Fruit fly (Drosophila melanogaster) whole organism, embryonic: Measurements from ENCODE around the gene Reg-2.

Experiments
- Bdp1 ChIP-seq: fragments of 200-800 bp; sonication (Bioruptor generic); optimal IDR thresholded peaks from 3 replicates; lab custom pipeline; 2016; ENCODE audit warnings: missing biosample characterization, missing genetic modification characterization
- Bgb ChIP-seq: fragments of 200-800 bp; sonication (Bioruptor generic); IDR thresholded peaks from 2 replicates; pipeline ENCODE4 v1.3.6; 2022; ENCODE audit warnings: missing biosample characterization, missing genetic modification characterization; ENCODE audit not compliant: partially characterized antibody
- Blimp-1 ChIP-seq: fragments of 200-800 bp; sonication (Bioruptor generic); optimal IDR thresholded peaks from 3 replicates; lab custom pipeline; 2018; ENCODE audit warnings: missing biosample characterization, missing genetic modification characterization, mild to moderate bottlenecking, moderate library complexity, missing genetic modification reagents
- CG1024 ChIP-seq: fragments of 200-800 bp; sonication (Bioruptor generic); IDR thresholded peaks from 2 replicates; pipeline ENCODE4 v1.3.6; 2022; ENCODE audit warnings: missing biosample characterization, missing genetic modification characterization
- CG10267 ChIP-seq: fragments of 200-800 bp; sonication (Bioruptor generic); optimal IDR thresholded peaks from 2 replicates; lab custom pipeline; 2018; ENCODE audit warnings: missing biosample characterization, mild to moderate bottlenecking, missing genetic modification characterization, moderate library complexity
- CG11696 ChIP-seq: fragments of 200-800 bp; sonication (Bioruptor generic); IDR thresholded peaks from 2 replicates; pipeline ENCODE4 v1.3.6; 2022; ENCODE audit warnings: missing biosample characterization, missing genetic modification characterization
- CG12942 ChIP-seq: fragments of 200-800 bp; sonication (Bioruptor generic); optimal IDR thresholded peaks from 3 replicates; lab custom pipeline; 2016; ENCODE audit warnings: missing biosample characterization, missing genetic modification characterization
- CG18764 ChIP-seq: fragments of 200-800 bp; sonication (Bioruptor generic); optimal IDR thresholded peaks from 3 replicates; lab custom pipeline; 2016; ENCODE audit warnings: missing biosample characterization, missing genetic modification characterization
- CG2889 ChIP-seq: fragments of 200-800 bp; sonication (Bioruptor generic); IDR thresholded peaks from 3 replicates; pipeline ENCODE4 v1.3.6; 2022; ENCODE audit warnings: missing biosample characterization, missing genetic modification characterization
- CG4617 ChIP-seq: fragments of 200-800 bp; sonication (Bioruptor generic); optimal IDR thresholded peaks from 3 replicates; lab custom pipeline; 2016; ENCODE audit warnings: missing biosample characterization, missing genetic modification characterization, borderline replicate concordance
- CG6654 ChIP-seq: fragments of 200-800 bp; sonication (Bioruptor generic); optimal IDR thresholded peaks from 2 replicates; lab custom pipeline; 2017; ENCODE audit warnings: missing biosample characterization, mild to moderate bottlenecking, missing genetic modification characterization
- CG9437 ChIP-seq: fragments of 200-800 bp; sonication (Bioruptor generic); optimal IDR thresholded peaks from 2 replicates; lab custom pipeline; 2018; ENCODE audit warnings: missing biosample characterization, mild to moderate bottlenecking, missing genetic modification characterization
- Deaf1 ChIP-seq: fragments of 200-800 bp; optimal IDR thresholded peaks from 3 replicates; lab custom pipeline; 2019; ENCODE audit warnings: missing biosample characterization, mild to moderate bottlenecking, missing genetic modification characterization, moderate library complexity
- Hmx ChIP-seq: fragments of 200-800 bp; sonication (Bioruptor generic); optimal IDR thresholded peaks from 2 replicates; lab custom pipeline; 2016; ENCODE audit warnings: missing biosample characterization, missing genetic modification characterization
- Hr3 ChIP-seq: fragments of 200-800 bp; sonication (Bioruptor generic); optimal IDR thresholded peaks from 3 replicates; lab custom pipeline; 2016; ENCODE audit warnings: missing biosample characterization, missing genetic modification characterization
- Hr78 ChIP-seq, 2 experiments: fragments of 200-800 bp in 1 of 2; fragments of >200 bp in 1 of 2; sonication (Bioruptor generic) in 1 of 2; optimal IDR thresholded peaks; 2 replicates each; lab custom pipeline; 2017 to 2019; ENCODE audit warnings: missing biosample characterization in 2 of 2, missing genetic modification characterization in 2 of 2, mild to moderate bottlenecking in 1 of 2, moderate library complexity in 1 of 2
- Meics ChIP-seq: fragments of 200-800 bp; sonication (Bioruptor generic); optimal IDR thresholded peaks from 2 replicates; lab custom pipeline; 2017; ENCODE audit warnings: missing biosample characterization, mild to moderate bottlenecking, missing genetic modification characterization
- Scr ChIP-seq: fragments of 200-800 bp; sonication (Bioruptor generic); IDR thresholded peaks from 2 replicates; pipeline ENCODE4 v1.3.6; 2022; ENCODE audit warnings: missing biosample characterization, missing genetic modification characterization; ENCODE audit not compliant: partially characterized antibody
- Sry-β ChIP-seq: fragments of 200-800 bp; sonication (Bioruptor generic); optimal IDR thresholded peaks from 2 replicates; lab custom pipeline; 2018; ENCODE audit warnings: missing biosample characterization, mild to moderate bottlenecking, missing genetic modification characterization, moderate library complexity
- Taf1 ChIP-seq: fragments of 200-800 bp; sonication (Bioruptor generic); IDR thresholded peaks from 2 replicates; pipeline ENCODE4 v1.3.6; 2022; ENCODE audit warnings: missing biosample characterization, missing genetic modification characterization
- Vsx1 ChIP-seq: fragments of 200-800 bp; sonication (Bioruptor generic); optimal IDR thresholded peaks from 2 replicates; lab custom pipeline; 2017; ENCODE audit warnings: missing biosample characterization, mild to moderate bottlenecking, missing genetic modification characterization, missing genetic modification reagents
- al ChIP-seq: fragments of 200-800 bp; sonication (Bioruptor generic); IDR thresholded peaks from 2 replicates; pipeline ENCODE4 v1.3.6; 2022; ENCODE audit warnings: missing biosample characterization, missing genetic modification characterization
- ap ChIP-seq: fragments of 200-800 bp; sonication (Bioruptor generic); IDR thresholded peaks from 2 replicates; pipeline ENCODE4 v1.3.6; 2022; ENCODE audit warnings: missing biosample characterization, missing genetic modification characterization
- chif ChIP-seq, 2 experiments: fragments of 200-800 bp; sonication (Bioruptor generic); optimal IDR thresholded peaks; 3 replicates each; lab custom pipeline; 2016; ENCODE audit warnings: missing biosample characterization in 2 of 2, missing genetic modification characterization in 2 of 2
- crol ChIP-seq: fragments of 200-800 bp; sonication (Bioruptor generic); IDR thresholded peaks from 2 replicates; pipeline ENCODE4 v1.3.6; 2022; ENCODE audit warnings: missing biosample characterization, missing genetic modification characterization
- cwo ChIP-seq: fragments of 200-800 bp; sonication (Bioruptor generic); optimal IDR thresholded peaks from 3 replicates; lab custom pipeline; 2017; ENCODE audit warnings: missing biosample characterization, missing genetic modification characterization, mild to moderate bottlenecking, moderate library complexity, missing genetic modification reagents
- disco-r ChIP-seq: fragments of 200-800 bp; sonication (Bioruptor generic); optimal IDR thresholded peaks from 2 replicates; lab custom pipeline; 2016; ENCODE audit warnings: missing biosample characterization, missing genetic modification characterization
- en ChIP-seq: fragments of 200-800 bp; sonication (Bioruptor generic); optimal IDR thresholded peaks from 2 replicates; lab custom pipeline; 2016; ENCODE audit warnings: missing biosample characterization, missing genetic modification characterization
- fd102C ChIP-seq: fragments of 200-800 bp; sonication (Bioruptor generic); optimal IDR thresholded peaks from 2 replicates; lab custom pipeline; 2018; ENCODE audit warnings: missing biosample characterization, mild to moderate bottlenecking, missing genetic modification characterization, moderate library complexity
- fu2 ChIP-seq: fragments of 200-800 bp; sonication (Bioruptor generic); optimal IDR thresholded peaks from 2 replicates; lab custom pipeline; 2016; ENCODE audit warnings: missing biosample characterization, missing genetic modification characterization
- grau ChIP-seq: fragments of 200-800 bp; optimal IDR thresholded peaks from 3 replicates; lab custom pipeline; 2019; ENCODE audit warnings: missing biosample characterization, mild to moderate bottlenecking, missing genetic modification characterization, moderate library complexity
- gsb ChIP-seq: fragments of 200-800 bp; sonication (Bioruptor generic); IDR thresholded peaks from 2 replicates; pipeline ENCODE4 v1.3.6; 2022; ENCODE audit warnings: missing biosample characterization, missing genetic modification characterization
- hbn ChIP-seq: fragments of 200-800 bp; sonication (Bioruptor generic); IDR thresholded peaks from 2 replicates; pipeline ENCODE4 v1.3.6; 2022; ENCODE audit warnings: missing biosample characterization, missing genetic modification characterization; ENCODE audit not compliant: partially characterized antibody
- jumu ChIP-seq: fragments of 200-800 bp; sonication (Bioruptor generic); optimal IDR thresholded peaks from 3 replicates; lab custom pipeline; 2016; ENCODE audit warnings: missing biosample characterization, missing genetic modification characterization
- knrl ChIP-seq: fragments of 200-800 bp; sonication (Bioruptor generic); IDR thresholded peaks from 3 replicates; pipeline ENCODE4 v1.3.6; 2022; ENCODE audit warnings: missing biosample characterization, missing genetic modification characterization; ENCODE audit not compliant: partially characterized antibody
- lola ChIP-seq, 3 experiments: fragments of >200 bp in 2 of 3; fragments of 200-800 bp in 1 of 3; sonication (Bioruptor generic) in 1 of 3; optimal IDR thresholded peaks; 2 replicates each; lab custom pipeline; 2017 to 2019; ENCODE audit warnings: missing biosample characterization in 3 of 3, missing genetic modification characterization in 3 of 3, mild to moderate bottlenecking in 1 of 3, moderate library complexity in 1 of 3
- nerfin-1 ChIP-seq: fragments of 200-800 bp; sonication (Bioruptor generic); optimal IDR thresholded peaks from 3 replicates; lab custom pipeline; 2019; ENCODE audit warnings: missing biosample characterization, mild to moderate bottlenecking, missing genetic modification characterization, moderate library complexity
- pita ChIP-seq: fragments of 200-800 bp; sonication (Bioruptor generic); optimal IDR thresholded peaks from 2 replicates; lab custom pipeline; 2017; ENCODE audit warnings: missing biosample characterization, mild to moderate bottlenecking, missing genetic modification characterization
- pnt ChIP-seq: fragments of 200-800 bp; sonication (Bioruptor generic); optimal IDR thresholded peaks from 3 replicates; lab custom pipeline; 2016; ENCODE audit warnings: missing biosample characterization, missing genetic modification characterization
- slp2 ChIP-seq: fragments of 200-800 bp; sonication (Bioruptor generic); optimal IDR thresholded peaks from 2 replicates; lab custom pipeline; 2016; ENCODE audit warnings: missing biosample characterization, missing genetic modification characterization
- so ChIP-seq: fragments of 200-800 bp; sonication (Bioruptor generic); IDR thresholded peaks from 3 replicates; pipeline ENCODE4 v1.3.6; 2022; ENCODE audit warnings: missing biosample characterization, missing genetic modification characterization
- sob ChIP-seq: fragments of 200-800 bp; sonication (Bioruptor generic); IDR thresholded peaks from 2 replicates; pipeline ENCODE4 v1.3.6; 2022; ENCODE audit warnings: missing biosample characterization, missing genetic modification characterization
- tgo ChIP-seq: fragments of 200-800 bp; sonication (Bioruptor generic); IDR thresholded peaks from 3 replicates; pipeline ENCODE4 v1.3.6; 2022; ENCODE audit warnings: missing biosample characterization, missing genetic modification characterization
- tin ChIP-seq: fragments of 200-800 bp; sonication (Bioruptor generic); optimal IDR thresholded peaks from 3 replicates; lab custom pipeline; 2016; ENCODE audit warnings: missing biosample characterization, missing genetic modification characterization
- tio ChIP-seq: fragments of 200-800 bp; sonication (Bioruptor generic); optimal IDR thresholded peaks from 2 replicates; lab custom pipeline; 2017; ENCODE audit warnings: missing biosample characterization, missing genetic modification characterization, inconsistent platforms
- wek ChIP-seq: fragments of 200-800 bp; sonication (Bioruptor generic); optimal IDR thresholded peaks from 3 replicates; lab custom pipeline; 2018; ENCODE audit warnings: missing biosample characterization, mild to moderate bottlenecking, missing genetic modification characterization, moderate library complexity
- zen ChIP-seq: fragments of 200-800 bp; sonication (Bioruptor generic); optimal IDR thresholded peaks from 3 replicates; lab custom pipeline; 2018; ENCODE audit warnings: missing biosample characterization, mild to moderate bottlenecking, missing genetic modification characterization, moderate library complexity
- zf30C ChIP-seq: fragments of 200-800 bp; sonication (Bioruptor generic); optimal IDR thresholded peaks from 3 replicates; lab custom pipeline; 2018; ENCODE audit warnings: missing biosample characterization, mild to moderate bottlenecking, missing genetic modification characterization
- zfh1 ChIP-seq: fragments of 200-800 bp; sonication (Bioruptor generic); IDR thresholded peaks from 3 replicates; pipeline ENCODE4 v1.3.6; 2022; ENCODE audit warnings: missing biosample characterization, missing genetic modification characterization

The Reg-2 gene

DNA sequence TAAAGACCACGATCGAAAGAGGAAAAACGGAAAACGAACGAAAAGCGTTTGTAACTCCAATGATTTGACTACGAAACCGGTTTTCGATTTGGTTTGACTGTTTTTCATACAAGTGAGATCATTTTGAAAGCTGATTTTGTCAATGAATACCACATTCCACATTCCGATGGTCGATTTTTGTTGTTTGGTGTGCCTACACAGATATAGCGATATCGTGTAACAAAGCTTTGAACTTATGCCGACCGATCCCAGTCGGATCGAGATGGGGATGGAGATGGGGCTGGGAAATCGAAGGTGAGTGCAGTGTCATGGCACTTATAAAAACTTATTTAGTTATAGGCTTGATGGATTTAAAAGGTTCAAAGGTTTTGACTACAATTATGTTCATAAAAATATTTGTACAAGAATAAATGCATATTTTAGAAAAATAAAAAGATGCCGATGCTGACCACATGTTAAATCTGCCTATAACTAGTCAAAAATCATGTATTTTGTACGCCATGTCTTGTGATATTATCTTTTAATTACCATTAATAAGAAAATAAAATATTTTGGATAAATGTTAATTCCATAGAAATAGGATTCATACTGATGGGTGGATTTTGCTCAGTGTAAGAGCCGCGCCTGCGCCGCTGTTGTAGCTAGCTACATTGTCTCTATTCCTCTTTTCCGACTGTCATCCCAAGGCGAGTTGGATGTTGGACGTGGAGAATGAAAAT is 35.9 kb upstream of the Reg-2 start (continued):
- TF ChIP-seq zen (tag; lab: Kevin White, UChicago) (peak; percentile 3), CG4617 (no peak), Hr78 (GFP tag; optimal IDR thresholded peaks at IDR 0.05; lab: Kevin White, UChicago) (no peak), Hr3 (GFP tag; lab: Kevin White, UChicago) (peak; percentile 61), chif (GFP tag; optimal IDR thresholded peaks at IDR 0.05; lab: Kevin White, UChicago) (peak in 1 of 2 experiments; percentile 7), disco-r (GFP tag; lab: Kevin White, UChicago) (no peak), Taf1 (GFP tag; lab: Robert Waterston, UW) (no peak), jumu (GFP tag; lab: Kevin White, UChicago) (no peak), Deaf1 (tag; lab: Kevin White, UChicago) (no peak), grau (tag; lab: Kevin White, UChicago) (peak; percentile 71), Sry-β (GFP tag; lab: Kevin White, UChicago) (peak; percentile 31), Scr (GFP tag; lab: Robert Waterston, UW) (no peak), cwo (no peak), lola (GFP tag; optimal IDR thresholded peaks at IDR 0.05; lab: Kevin White, UChicago) (peak in 1 of 3 experiments; percentile 77), zf30C (peak; percentile 84), Meics (GFP tag; lab: Kevin White, UChicago) (peak; percentile 62), Vsx1 (no peak), fd102C (GFP tag; lab: Kevin White, UChicago) (no peak), gsb (no peak), slp2 (GFP tag; lab: Kevin White, UChicago) (no peak), zfh1 (GFP tag; lab: Robert Waterston, UW) (no peak), CG2889 (GFP tag; lab: Robert Waterston, UW) (0 out of 3 replicates have a peak, but pooled peaks have one; percentile 24), tgo (GFP tag; lab: Robert Waterston, UW) (peak; percentile 53; the same call in 2 of the 3 replicates), crol (GFP tag; lab: Robert Waterston, UW) (no peak), tin (GFP tag; lab: Kevin White, UChicago) (peak; percentile 12), Bdp1 (no peak), CG12942 (peak; percentile 34), hbn (GFP tag; lab: Robert Waterston, UW) (no peak), CG18764 (GFP tag; lab: Kevin White, UChicago) (no peak), so (peak; percentile 48; the same call in 1 of the 3 replicates), CG6654 (GFP tag; lab: Kevin White, UChicago) (peak; percentile 27), en (no peak), wek (GFP tag; lab: Kevin White, UChicago) (no peak), Bgb (GFP tag; lab: Robert Waterston, UW) (no peak), CG9437 (peak; percentile 33), pita (GFP tag; lab: Kevin White, UChicago) (no peak), Hmx (GFP tag; lab: Kevin White, UChicago) (no peak), CG10267 (tag; lab: Kevin White, UChicago) (peak; percentile 64), nerfin-1 (peak; percentile 43), CG11696 (GFP tag; lab: Robert Waterston, UW) (no peak), tio (GFP tag; lab: Kevin White, UChicago) (peak; percentile 60), fu2 (GFP tag; lab: Kevin White, UChicago) (no peak), knrl (GFP tag; lab: Robert Waterston, UW) (no peak), CG1024 (GFP tag; lab: Robert Waterston, UW) (no peak), Blimp-1 (GFP tag; lab: Kevin White, UChicago) (peak; percentile 63), ap (GFP tag; lab: Robert Waterston, UW) (0 out of 2 replicates have a peak, but pooled peaks have one; percentile 9), sob (GFP tag; lab: Robert Waterston, UW) (no peak), pnt (GFP tag; lab: Kevin White, UChicago) (no peak), al (peak; percentile 11; the same call in 1 of the 2 replicates)
